Worm (Caenorhabditis elegans) whole organism, L1 larva: ENCODE data around the gene str-94.

Experiments used
- C34B4.2 ChIP-seq: sonication (generic microtip); optimal IDR thresholded peaks from 2 replicates; lab custom pipeline; 2017; ENCODE audit warnings: mild to moderate bottlenecking, missing genetic modification characterization, missing compliant biosample characterization
- aha-1 ChIP-seq: fragments of 150-350 bp; optimal IDR thresholded peaks from 2 replicates; lab custom pipeline; 2014; ENCODE audit warnings: missing biosample characterization, missing genetic modification characterization
- alr-1 ChIP-seq: fragments of 200-800 bp; sonication (Bioruptor generic); optimal IDR thresholded peaks from 2 replicates; lab custom pipeline; 2018; ENCODE audit warnings: borderline replicate concordance, mild to moderate bottlenecking, missing genetic modification characterization, missing compliant biosample characterization
- aly-2 ChIP-seq: fragments of 150-350 bp; optimal IDR thresholded peaks from 2 replicates; lab custom pipeline; 2014; ENCODE audit warnings: missing biosample characterization, missing genetic modification characterization
- ama-1 ChIP-seq: fragments of 150-350 bp; optimal IDR thresholded peaks from 2 replicates; lab custom pipeline; 2014
- ceh-63 ChIP-seq: fragments of 200-800 bp; sonication (Bioruptor generic); optimal IDR thresholded peaks from 2 replicates; lab custom pipeline; 2018; ENCODE audit warnings: mild to moderate bottlenecking, missing genetic modification characterization, missing compliant biosample characterization
- ceh-8 ChIP-seq: fragments of 200-800 bp; sonication (Bioruptor generic); optimal IDR thresholded peaks from 2 replicates; lab custom pipeline; 2018; ENCODE audit warnings: mild to moderate bottlenecking, missing genetic modification characterization, moderate library complexity, missing compliant biosample characterization
- ceh-82 ChIP-seq, 3 experiments: fragments of 150-350 bp in 1 of 3; sonication (generic microtip) in 2 of 3; optimal IDR thresholded peaks; 2 replicates each; lab custom pipeline; 2014 to 2017; ENCODE audit warnings: missing biosample characterization in 3 of 3, missing genetic modification characterization in 3 of 3
- ceh-88 ChIP-seq: fragments of 200-800 bp; sonication (Bioruptor generic); IDR thresholded peaks from 2 replicates; pipeline ENCODE4 v1.3.6; 2022; ENCODE audit warnings: missing genetic modification characterization, missing compliant biosample characterization
- egl-13 ChIP-seq: sonication (generic microtip); optimal IDR thresholded peaks from 2 replicates; lab custom pipeline; 2016; ENCODE audit warnings: missing genotype, missing genetic modification reagents, missing genetic modification characterization, missing compliant biosample characterization
- egl-27 ChIP-seq, 2 experiments: fragments of 150-350 bp in 1 of 2; sonication (generic microtip); optimal IDR thresholded peaks; 3 replicates each; lab custom pipeline; 2017 to 2018; ENCODE audit warnings: missing biosample characterization in 2 of 2, missing genetic modification characterization in 2 of 2, missing genetic modification reagents in 2 of 2
- elt-3 ChIP-seq, 6 experiments: fragments of 150-350 bp in 1 of 6; sonication (generic microtip); optimal IDR thresholded peaks; 2 replicates each; lab custom pipeline; 2017 to 2018; ENCODE audit warnings: missing biosample characterization in 6 of 6, missing genetic modification characterization in 6 of 6, inconsistent platforms in 1 of 6
- fkh-8 ChIP-seq: sonication (generic microtip); optimal IDR thresholded peaks from 2 replicates; lab custom pipeline; 2016; ENCODE audit warnings: mild to moderate bottlenecking, missing genetic modification characterization, missing compliant biosample characterization
- grh-1 ChIP-seq: fragments of 200-800 bp; sonication (Bioruptor generic); IDR thresholded peaks from 2 replicates; pipeline ENCODE4 v1.3.6; 2022; ENCODE audit warnings: missing genetic modification reagents, missing genetic modification characterization, missing compliant biosample characterization
- hlh-4 ChIP-seq: sonication (generic microtip); optimal IDR thresholded peaks from 2 replicates; lab custom pipeline; 2016; ENCODE audit warnings: mild to moderate bottlenecking, missing genetic modification characterization, missing compliant biosample characterization
- irx-1 ChIP-seq: sonication (generic microtip); optimal IDR thresholded peaks from 2 replicates; lab custom pipeline; 2016; ENCODE audit warnings: missing genetic modification characterization, missing compliant biosample characterization
- isw-1 ChIP-seq: fragments of 200-800 bp; sonication (Bioruptor generic); IDR thresholded peaks from 2 replicates; pipeline ENCODE4 v1.3.6; 2022; ENCODE audit warnings: missing genetic modification characterization, missing compliant biosample characterization
- jun-1 ChIP-seq: fragments of 150-350 bp; optimal IDR thresholded peaks from 2 replicates; lab custom pipeline; 2014; ENCODE audit warnings: missing biosample characterization, missing genetic modification reagents, missing genetic modification characterization
- lin-14 ChIP-seq: fragments of 200-800 bp; sonication (Bioruptor generic); optimal IDR thresholded peaks from 2 replicates; lab custom pipeline; 2018; ENCODE audit warnings: mild to moderate bottlenecking, missing genetic modification characterization, moderate library complexity, missing compliant biosample characterization
- lin-39 ChIP-seq: fragments of 150-350 bp; optimal IDR thresholded peaks from 2 replicates; lab custom pipeline; 2014; ENCODE audit warnings: missing biosample characterization, missing genetic modification reagents, missing genetic modification characterization
- lir-3 ChIP-seq: sonication (generic microtip); optimal IDR thresholded peaks from 2 replicates; lab custom pipeline; 2016; ENCODE audit warnings: mild to moderate bottlenecking, missing genetic modification characterization, moderate library complexity, missing compliant biosample characterization; ENCODE audit not compliant: poor library complexity
- lsy-2 ChIP-seq, 2 experiments: fragments of 150-350 bp; optimal IDR thresholded peaks; 2 replicates each; lab custom pipeline; 2014; ENCODE audit warnings: missing biosample characterization in 2 of 2, missing genetic modification characterization in 2 of 2
- mef-2 ChIP-seq: fragments of 150-350 bp; optimal IDR thresholded peaks from 2 replicates; lab custom pipeline; 2014; ENCODE audit warnings: missing biosample characterization, missing genetic modification characterization
- nhr-19 ChIP-seq: fragments of 200-800 bp; sonication (Bioruptor generic); conservative IDR thresholded peaks from 2 replicates; pipeline ENCODE4 v1.3.6; 2022; ENCODE audit warnings: missing genetic modification characterization, missing compliant biosample characterization
- nhr-237 ChIP-seq: fragments of 150-350 bp; optimal IDR thresholded peaks from 2 replicates; lab custom pipeline; 2014; ENCODE audit warnings: missing biosample characterization, missing genetic modification characterization
- nhr-28 ChIP-seq: fragments of 150-350 bp; optimal IDR thresholded peaks from 2 replicates; lab custom pipeline; 2014; ENCODE audit warnings: missing biosample characterization, missing genetic modification characterization
- nhr-47 ChIP-seq: sonication (generic microtip); optimal IDR thresholded peaks from 2 replicates; lab custom pipeline; 2016; ENCODE audit warnings: mild to moderate bottlenecking, missing genetic modification characterization, moderate library complexity, missing compliant biosample characterization
- nhr-71 ChIP-seq: sonication (generic microtip); optimal IDR thresholded peaks from 2 replicates; lab custom pipeline; 2016; ENCODE audit warnings: mild to moderate bottlenecking, missing genetic modification characterization, moderate library complexity, missing compliant biosample characterization
- nhr-76 ChIP-seq: sonication (generic microtip); optimal IDR thresholded peaks from 2 replicates; lab custom pipeline; 2017; ENCODE audit warnings: missing biosample characterization, missing genetic modification characterization
- nhr-77 ChIP-seq: fragments of 150-350 bp; optimal IDR thresholded peaks from 2 replicates; lab custom pipeline; 2014; ENCODE audit warnings: missing biosample characterization, missing genetic modification characterization
- nhr-85 ChIP-seq: sonication (generic microtip); peaks from one replicate; lab custom pipeline; 2016; ENCODE audit warnings: missing genetic modification characterization, inconsistent platforms, missing compliant biosample characterization
- nhr-90 ChIP-seq: sonication (generic microtip); optimal IDR thresholded peaks from 2 replicates; lab custom pipeline; 2016; ENCODE audit warnings: mild to moderate bottlenecking, missing genetic modification characterization, missing compliant biosample characterization; ENCODE audit not compliant: poor library complexity
- pqm-1 ChIP-seq: sonication (generic microtip); optimal IDR thresholded peaks from 3 replicates; lab custom pipeline; 2017; ENCODE audit warnings: missing biosample characterization, missing genetic modification characterization
- rnt-1 ChIP-seq: sonication (generic microtip); optimal IDR thresholded peaks from 2 replicates; lab custom pipeline; 2016; ENCODE audit warnings: mild to moderate bottlenecking, missing genetic modification characterization, moderate library complexity, missing compliant biosample characterization
- skn-1 ChIP-seq: fragments of 150-350 bp; optimal IDR thresholded peaks from 2 replicates; lab custom pipeline; 2014; ENCODE audit warnings: missing biosample characterization, missing genetic modification characterization
- snpc-4 ChIP-seq: fragments of 150-350 bp; optimal IDR thresholded peaks from 2 replicates; lab custom pipeline; 2014; ENCODE audit warnings: missing biosample characterization, missing genetic modification characterization
- snu-23 ChIP-seq: sonication (generic microtip); optimal IDR thresholded peaks from 2 replicates; lab custom pipeline; 2016; ENCODE audit warnings: missing genetic modification characterization, missing compliant biosample characterization
- sptf-1 ChIP-seq: fragments of 150-350 bp; optimal IDR thresholded peaks from 2 replicates; lab custom pipeline; 2014; ENCODE audit warnings: missing biosample characterization, missing genetic modification characterization
- tbx-2 ChIP-seq: sonication (generic microtip); optimal IDR thresholded peaks from 2 replicates; lab custom pipeline; 2016; ENCODE audit warnings: missing genetic modification characterization, missing compliant biosample characterization
- tlp-1 ChIP-seq: fragments of 150-350 bp; optimal IDR thresholded peaks from 2 replicates; lab custom pipeline; 2014; ENCODE audit warnings: missing biosample characterization, missing genetic modification characterization
- unc-30 ChIP-seq: sonication (generic microtip); optimal IDR thresholded peaks from 2 replicates; lab custom pipeline; 2017; ENCODE audit warnings: missing biosample characterization, missing genetic modification characterization
- vab-15 ChIP-seq: sonication (generic microtip); optimal IDR thresholded peaks from 2 replicates; lab custom pipeline; 2017; ENCODE audit warnings: missing genotype, mild to moderate bottlenecking, missing genetic modification characterization, missing compliant biosample characterization
- xbp-1 ChIP-seq: sonication (generic microtip); optimal IDR thresholded peaks from 2 replicates; lab custom pipeline; 2016; ENCODE audit warnings: missing genetic modification characterization, missing compliant biosample characterization
- zag-1 ChIP-seq: fragments of 150-350 bp; optimal IDR thresholded peaks from 2 replicates; lab custom pipeline; 2014; ENCODE audit warnings: missing biosample characterization, missing genetic modification characterization
- ztf-11 ChIP-seq, 2 experiments: sonication (generic microtip); optimal IDR thresholded peaks; 2 replicates each; lab custom pipeline; 2016 to 2017; ENCODE audit warnings: missing genetic modification characterization in 2 of 2, missing biosample characterization in 1 of 2, missing compliant biosample characterization in 1 of 2

str-94 gene

ce11 chrV:9218655-9219389 lies 30.3 kb downstream of the str-94 start (continued):
- TF ChIP-seq nhr-237 (tag; lab: Kevin White, UChicago) (no peak), xbp-1 (no peak), ceh-8 (GFP tag; lab: Kevin White, UChicago) (no peak)
- TF ChIP-seq, all 84 proteins: peak for 15

ce11 chrV:9218214-9218613 lies 30.9 kb downstream of the str-94 start:
- peak; percentile 21 for TF ChIP-seq lin-14
- TF ChIP-seq egl-27 (tag; optimal IDR thresholded peaks at IDR 0.05; lab: Kevin White, UChicago) = no peak
- TF ChIP-seq elt-3 (tag; optimal IDR thresholded peaks at IDR 0.05; lab: Kevin White, UChicago) = no peak
- no peak for TF ChIP-seq lir-3 (tag; lab: Kevin White, UChicago)
- no peak for TF ChIP-seq ceh-88
- TF ChIP-seq nhr-85 (tag; lab: Kevin White, UChicago) = peak; percentile 38
- TF ChIP-seq lsy-2 (tag; optimal IDR thresholded peaks at IDR 0.05; lab: Kevin White, UChicago) = no peak
- peak in 1 of 3 experiments; percentile 1 for TF ChIP-seq ceh-82 (tag; optimal IDR thresholded peaks at IDR 0.05; lab: Kevin White, UChicago)
- TF ChIP-seq nhr-77 (tag; lab: Kevin White, UChicago) = no peak
- TF ChIP-seq mef-2 = no peak
- TF ChIP-seq jun-1 = no peak
- TF ChIP-seq nhr-47 (tag; lab: Kevin White, UChicago) = no peak
- TF ChIP-seq pqm-1 = no peak
- no peak for TF ChIP-seq tbx-2 (tag; lab: Kevin White, UChicago)

- TF ChIP-seq grh-1 (GFP tag; lab: Robert Waterston, UW) = no peak
- no peak for TF ChIP-seq snu-23
- no peak for TF ChIP-seq nhr-90 (tag; lab: Kevin White, UChicago)
- TF ChIP-seq vab-15 (tag; lab: Kevin White, UChicago) = no peak
Observed at ce11 chrV:9217158-9217557, 31.9 kb downstream of the str-94 start, which contains the start of gene pacs-1. pacs-1 (minus strand) TSS chrV:9217258.

- TF ChIP-seq alr-1 = no peak
Observed at ce11 chrV:9213554-9213953, 35.6 kb downstream of the str-94 start, which contains the start of gene mdt-27. mdt-27 (minus strand) TSS chrV:9213654.

ce11 chrV:9212499-9212898 lies 36.6 kb downstream of the str-94 start:
- TF ChIP-seq egl-13 (tag; lab: Kevin White, UChicago) (no peak), nhr-28 (tag; lab: Kevin White, UChicago) (no peak), ztf-11 (tag; optimal IDR thresholded peaks at IDR 0.05; lab: Kevin White, UChicago) (no peak), nhr-19 (GFP tag; lab: Robert Waterston, UW) (no peak), ama-1 (no peak), jun-1 (no peak), rnt-1 (tag; lab: Kevin White, UChicago) (peak; percentile 36), sptf-1 (no peak), isw-1 (no peak), snpc-4 (tag; lab: Kevin White, UChicago) (peak; percentile 63), aha-1 (no peak), ceh-63 (GFP tag; lab: Kevin White, UChicago) (no peak), nhr-71 (tag; lab: Kevin White, UChicago) (peak; percentile 59), C34B4.2 (tag; lab: Kevin White, UChicago) (no peak), irx-1 (no peak), unc-30 (no peak), alr-1 (no peak), fkh-8 (tag; lab: Kevin White, UChicago) (no peak), elt-3 (tag; optimal IDR thresholded peaks at IDR 0.05; lab: Kevin White, UChicago) (peak in 1 of 6 experiments; percentile 48), lin-39 (tag; lab: Kevin White, UChicago) (no peak), skn-1 (peak; percentile 47), zag-1 (no peak), nhr-76 (no peak), tlp-1 (no peak), hlh-4 (tag; lab: Kevin White, UChicago) (no peak), grh-1 (GFP tag; lab: Robert Waterston, UW) (no peak), lin-14 (peak; percentile 90), aly-2 (tag; lab: Kevin White, UChicago) (no peak)
